Fruit fly (Drosophila melanogaster) whole organism, prepupa: ENCODE data around the gene CG15012.

Experiments used
- CG11294 ChIP-seq: fragments of 200-800 bp; sonication (Bioruptor generic); IDR thresholded peaks from 2 replicates; pipeline ENCODE4 v1.3.6; 2022; ENCODE audit warnings: missing biosample characterization, missing genetic modification characterization
- CG4318 ChIP-seq: fragments of 200-800 bp; sonication (Bioruptor generic); optimal IDR thresholded peaks from 3 replicates; lab custom pipeline; 2017; ENCODE audit warnings: missing biosample characterization, mild to moderate bottlenecking, missing genetic modification characterization
- Ets21C ChIP-seq: fragments of 200-800 bp; sonication (Bioruptor generic); optimal IDR thresholded peaks from 3 replicates; lab custom pipeline; 2016; ENCODE audit warnings: missing biosample characterization, missing genetic modification characterization
- Lpt ChIP-seq: fragments of 200-800 bp; sonication (Bioruptor generic); optimal IDR thresholded peaks from 3 replicates; lab custom pipeline; 2016; ENCODE audit warnings: missing biosample characterization, missing genetic modification characterization
- cyc ChIP-seq: fragments of 200-800 bp; sonication (Bioruptor generic); optimal IDR thresholded peaks from 3 replicates; lab custom pipeline; 2016; ENCODE audit warnings: missing biosample characterization, missing genetic modification characterization
- ss ChIP-seq, 2 experiments: fragments of 200-800 bp; sonication (Bioruptor generic); optimal IDR thresholded peaks; 2 replicates in 1 of 2; 3 replicates in 1 of 2; lab custom pipeline; 2017 to 2018; ENCODE audit warnings: mild to moderate bottlenecking in 2 of 2, missing biosample characterization in 2 of 2, missing genetic modification characterization in 2 of 2, moderate library complexity in 1 of 2

dm6 chr3L:4262384-4262783 lies 29.7 kb downstream of the CG15012 start, which contains the start of the genes CG11586 and VhaM9.7-a:
- TF ChIP-seq ss (GFP tag; optimal IDR thresholded peaks at IDR 0.05; lab: Kevin White, UChicago) (no peak), CG4318 (no peak), Lpt (no peak), CG11294 (GFP tag; lab: Robert Waterston, UW) (no peak), cyc (GFP tag; lab: Kevin White, UChicago) (no peak), Ets21C (GFP tag; lab: Kevin White, UChicago) (no peak)
